Worm (Caenorhabditis elegans) whole organism, L2 larva: ENCODE measurements around the gene pqn-37.

ENCODE experiments used
- C34F6.9 ChIP-seq: fragments of 150-350 bp; optimal IDR thresholded peaks from 2 replicates; lab custom pipeline; 2014; ENCODE audit warnings: missing biosample characterization, missing genetic modification characterization
- R02D3.7 ChIP-seq: fragments of 150-350 bp; optimal IDR thresholded peaks from 2 replicates; lab custom pipeline; 2014; ENCODE audit warnings: missing biosample characterization, missing genetic modification characterization
- ZK546.5 ChIP-seq: sonication (generic microtip); optimal IDR thresholded peaks from 2 replicates; lab custom pipeline; 2017; ENCODE audit warnings: missing biosample characterization, missing genetic modification characterization
- aly-2 ChIP-seq: fragments of 150-350 bp; optimal IDR thresholded peaks from 2 replicates; lab custom pipeline; 2014; ENCODE audit warnings: missing biosample characterization, missing genetic modification characterization
- ama-1 ChIP-seq: fragments of 150-350 bp; optimal IDR thresholded peaks from 2 replicates; lab custom pipeline; 2018; ENCODE audit warnings: inconsistent platforms
- blmp-1 ChIP-seq: sonication (generic microtip); optimal IDR thresholded peaks from 2 replicates; lab custom pipeline; 2017; ENCODE audit warnings: missing genetic modification characterization, mild to moderate bottlenecking, missing compliant biosample characterization, antibody characterized with exemption, moderate library complexity; ENCODE audit not compliant: insufficient read depth
- ceh-16 ChIP-seq: fragments of 150-350 bp; optimal IDR thresholded peaks from 2 replicates; lab custom pipeline; 2014; ENCODE audit warnings: missing biosample characterization, missing genetic modification characterization
- ceh-82 ChIP-seq: fragments of 150-350 bp; optimal IDR thresholded peaks from 2 replicates; lab custom pipeline; 2014; ENCODE audit warnings: missing biosample characterization, missing genetic modification characterization
- crh-2 ChIP-seq: sonication (generic microtip); optimal IDR thresholded peaks from 2 replicates; lab custom pipeline; 2017; ENCODE audit warnings: missing biosample characterization, missing genetic modification characterization
- egl-27 ChIP-seq: sonication (generic microtip); optimal IDR thresholded peaks from 3 replicates; lab custom pipeline; 2017; ENCODE audit warnings: missing biosample characterization, missing genetic modification reagents, missing genetic modification characterization
- elt-1 ChIP-seq: fragments of 150-350 bp; optimal IDR thresholded peaks from 2 replicates; lab custom pipeline; 2014; ENCODE audit warnings: missing biosample characterization, missing genetic modification characterization
- elt-3 ChIP-seq: sonication (generic microtip); optimal IDR thresholded peaks from 2 replicates; lab custom pipeline; 2017; ENCODE audit warnings: missing biosample characterization, missing genetic modification characterization
- fos-1 ChIP-seq: fragments of 150-350 bp; optimal IDR thresholded peaks from 2 replicates; lab custom pipeline; 2014; ENCODE audit warnings: missing biosample characterization, missing genetic modification characterization
- gmeb-1 ChIP-seq: fragments of 150-350 bp; optimal IDR thresholded peaks from 2 replicates; lab custom pipeline; 2014; ENCODE audit warnings: missing biosample characterization, missing genetic modification characterization
- lin-11 ChIP-seq: fragments of 150-350 bp; sonication (generic microtip); optimal IDR thresholded peaks from 2 replicates; lab custom pipeline; 2014; ENCODE audit warnings: missing biosample characterization, missing genetic modification characterization, inconsistent platforms, mixed read lengths
- lin-13 ChIP-seq: fragments of 150-350 bp; optimal IDR thresholded peaks from 2 replicates; lab custom pipeline; 2014; ENCODE audit warnings: missing biosample characterization, missing genetic modification reagents, missing genetic modification characterization
- lin-39 ChIP-seq: fragments of 150-350 bp; optimal IDR thresholded peaks from 2 replicates; lab custom pipeline; 2014; ENCODE audit warnings: missing biosample characterization, missing genetic modification reagents, missing genetic modification characterization
- lsy-2 ChIP-seq, 2 experiments: fragments of 150-350 bp in 1 of 2; sonication (generic microtip) in 1 of 2; optimal IDR thresholded peaks; 2 replicates each; lab custom pipeline; 2014 to 2017; ENCODE audit warnings: missing biosample characterization in 2 of 2, missing genetic modification characterization in 2 of 2
- mab-5 ChIP-seq: fragments of 150-350 bp; optimal IDR thresholded peaks from 2 replicates; lab custom pipeline; 2014; ENCODE audit warnings: missing biosample characterization, missing genetic modification characterization
- mbf-1 ChIP-seq: sonication (generic microtip); optimal IDR thresholded peaks from 2 replicates; lab custom pipeline; 2017; ENCODE audit warnings: missing biosample characterization, missing genetic modification characterization
- mdl-1 ChIP-seq, 2 experiments: fragments of 150-350 bp in 1 of 2; sonication (generic microtip) in 1 of 2; optimal IDR thresholded peaks; 2 replicates each; lab custom pipeline; 2017; ENCODE audit warnings: missing biosample characterization in 2 of 2, missing genetic modification characterization in 2 of 2
- nhr-10 ChIP-seq: sonication (generic microtip); optimal IDR thresholded peaks from 2 replicates; lab custom pipeline; 2017; ENCODE audit warnings: missing biosample characterization, missing genetic modification characterization
- nhr-12 ChIP-seq: fragments of 150-350 bp; optimal IDR thresholded peaks from 2 replicates; lab custom pipeline; 2014; ENCODE audit warnings: missing biosample characterization, missing genetic modification characterization
- nhr-129 ChIP-seq: fragments of 150-350 bp; optimal IDR thresholded peaks from 2 replicates; lab custom pipeline; 2014; ENCODE audit warnings: missing biosample characterization, missing genetic modification characterization
- nhr-21 ChIP-seq: fragments of 150-350 bp; optimal IDR thresholded peaks from 2 replicates; lab custom pipeline; 2014; ENCODE audit warnings: missing biosample characterization, missing genetic modification characterization
- nhr-237 ChIP-seq: fragments of 150-350 bp; optimal IDR thresholded peaks from 2 replicates; lab custom pipeline; 2014; ENCODE audit warnings: missing biosample characterization, missing genetic modification characterization
- nhr-25 ChIP-seq: fragments of 150-350 bp; sonication (generic microtip); optimal IDR thresholded peaks from 3 replicates; lab custom pipeline; 2014; ENCODE audit warnings: missing biosample characterization, missing genetic modification characterization
- nhr-77 ChIP-seq: fragments of 150-350 bp; optimal IDR thresholded peaks from 2 replicates; lab custom pipeline; 2014; ENCODE audit warnings: missing biosample characterization, missing genetic modification characterization
- skn-1 ChIP-seq: sonication (generic microtip); optimal IDR thresholded peaks from 2 replicates; lab custom pipeline; 2017; ENCODE audit warnings: missing biosample characterization, missing genetic modification characterization
- sma-9 ChIP-seq, 2 experiments: fragments of 150-350 bp in 1 of 2; sonication (generic microtip) in 1 of 2; optimal IDR thresholded peaks; 2 replicates each; lab custom pipeline; 2014 to 2016; ENCODE audit warnings: missing genetic modification characterization in 2 of 2, mild to moderate bottlenecking in 1 of 2, missing biosample characterization in 1 of 2, missing compliant biosample characterization in 1 of 2, missing genetic modification reagents in 1 of 2, moderate library complexity in 1 of 2
- snpc-4 ChIP-seq: fragments of 150-350 bp; optimal IDR thresholded peaks from 2 replicates; lab custom pipeline; 2014; ENCODE audit warnings: missing biosample characterization, missing genetic modification characterization
- unc-39 ChIP-seq: fragments of 150-350 bp; optimal IDR thresholded peaks from 2 replicates; lab custom pipeline; 2014; ENCODE audit warnings: missing biosample characterization, missing genetic modification characterization
- unc-55 ChIP-seq: fragments of 150-350 bp; sonication (generic microtip); optimal IDR thresholded peaks from 3 replicates; lab custom pipeline; 2014; ENCODE audit warnings: missing biosample characterization, missing genetic modification reagents, missing genetic modification characterization
- zag-1 ChIP-seq: fragments of 150-350 bp; optimal IDR thresholded peaks from 2 replicates; lab custom pipeline; 2014; ENCODE audit warnings: missing biosample characterization, missing genetic modification characterization
- ztf-1 ChIP-seq: fragments of 200-800 bp; sonication (Bioruptor generic); conservative IDR thresholded peaks from 2 replicates; pipeline ENCODE4 v1.3.6; 2022; ENCODE audit warnings: missing genetic modification characterization, missing compliant biosample characterization
- ztf-11 ChIP-seq: sonication (generic microtip); optimal IDR thresholded peaks from 2 replicates; lab custom pipeline; 2017; ENCODE audit warnings: missing biosample characterization, missing genetic modification characterization
- ztf-4 ChIP-seq: fragments of 150-350 bp; optimal IDR thresholded peaks from 2 replicates; lab custom pipeline; 2014; ENCODE audit warnings: missing biosample characterization, missing genetic modification characterization

The pqn-37 gene

ce11 chrX:3250481-3251091 lies at the start of gene pqn-37:
Gene pqn-37 (minus strand): TSS chrX:3250531.
- TF ChIP-seq mbf-1 (tag; lab: Kevin White, UChicago) (no peak), nhr-21 (no peak), ztf-1 (GFP tag; lab: Robert Waterston, UW) (no peak), egl-27 (tag; lab: Kevin White, UChicago) (no peak), nhr-25 (tag; lab: Kevin White, UChicago) (peak; percentile 64)

DNA sequence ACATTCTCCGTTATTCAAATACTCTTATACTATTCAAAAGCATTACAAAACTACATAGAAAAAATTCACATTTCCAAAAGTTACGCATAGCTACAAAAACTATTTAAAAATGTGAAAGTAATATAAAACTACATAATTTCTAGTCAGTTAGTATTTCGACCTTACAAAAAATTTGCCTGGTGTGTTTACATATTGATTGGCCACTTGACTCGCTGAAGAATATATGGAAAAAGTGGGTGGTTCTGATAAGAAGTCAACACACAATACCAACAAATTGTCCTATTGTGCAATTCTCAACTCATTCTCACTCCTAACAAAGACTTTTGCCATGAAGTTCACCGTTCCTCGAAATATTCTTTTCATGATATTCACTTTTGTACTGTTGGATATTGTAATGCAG lies 48.3 kb upstream of the pqn-37 start, which contains the start of gene K09C4.1:
Gene K09C4.1 (plus strand): TSS at position 301 of the 400 bp plus-strand sequence.
- TF ChIP-seq fos-1 (tag; lab: Kevin White, UChicago) (no peak), nhr-77 (tag; lab: Kevin White, UChicago) (no peak), mdl-1 (tag; optimal IDR thresholded peaks at IDR 0.05; lab: Kevin White, UChicago) (no peak), zag-1 (tag; lab: Kevin White, UChicago) (no peak), ztf-1 (GFP tag; lab: Robert Waterston, UW) (no peak), nhr-129 (tag; lab: Kevin White, UChicago) (no peak), unc-55 (GFP tag; lab: Kevin White, UChicago) (no peak), C34F6.9 (no peak), ztf-4 (tag; lab: Kevin White, UChicago) (no peak), lin-39 (no peak), nhr-21 (no peak)

DNA sequence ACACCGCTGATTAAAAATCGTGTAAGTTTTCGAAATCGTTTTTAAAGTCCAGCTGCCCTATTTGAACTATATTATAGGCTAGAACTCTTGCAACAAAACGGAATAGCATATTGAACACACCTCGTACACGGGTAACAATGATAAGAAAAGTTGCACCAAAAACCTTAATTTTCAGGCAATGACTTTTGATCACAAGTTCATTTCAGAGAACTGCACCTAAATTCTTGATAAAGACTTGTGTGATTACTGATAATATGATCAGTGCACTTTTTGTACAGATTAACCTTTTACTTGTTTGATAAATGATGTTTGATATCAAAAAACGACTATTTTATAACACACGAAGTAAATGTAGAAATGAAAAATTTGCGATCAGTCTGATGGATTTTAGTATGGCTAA lies 47.5 kb upstream of the pqn-37 start:
- peak; percentile 88 for TF ChIP-seq fos-1 (tag; lab: Kevin White, UChicago)
- no peak for TF ChIP-seq snpc-4 (tag; lab: Kevin White, UChicago)
- TF ChIP-seq unc-55 (GFP tag; lab: Kevin White, UChicago), result no peak
- no peak for TF ChIP-seq aly-2 (tag; lab: Kevin White, UChicago)
- no peak for TF ChIP-seq nhr-25 (tag; lab: Kevin White, UChicago)
- TF ChIP-seq gmeb-1 (tag; lab: Kevin White, UChicago), result peak; percentile 26
- peak; percentile 90 for TF ChIP-seq sma-9 (GFP tag; optimal IDR thresholded peaks at IDR 0.05; lab: Kevin White, UChicago)
- no peak for TF ChIP-seq sma-9 (tag; optimal IDR thresholded peaks at IDR 0.05; lab: Kevin White, UChicago)
- TF ChIP-seq mab-5 (tag; lab: Kevin White, UChicago), result no peak
- TF ChIP-seq ceh-16, result no peak
- TF ChIP-seq lin-11 (tag; lab: Kevin White, UChicago), result no peak

DNA sequence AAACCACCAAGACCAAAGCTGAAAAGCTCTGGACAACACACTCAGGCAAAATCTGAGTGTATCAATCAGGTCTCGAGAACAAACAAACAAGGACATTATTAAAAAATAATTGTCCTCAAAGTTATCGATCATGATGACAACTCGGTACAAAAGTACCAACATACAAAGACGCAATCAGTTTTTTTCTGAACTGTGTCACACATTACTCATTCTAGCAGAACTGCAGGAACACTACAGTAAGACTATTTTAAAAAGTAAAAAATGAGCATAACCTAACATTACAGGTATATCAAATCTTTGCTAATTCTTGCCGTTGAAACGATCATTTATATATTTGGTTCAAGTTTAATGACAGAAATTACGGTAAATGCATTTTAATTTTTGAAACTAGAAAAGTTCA lies 45.9 kb upstream of the pqn-37 start, which contains the start of gene K09C4.2:
Gene K09C4.2 (plus strand): TSS at position 301 of the 400 bp plus-strand sequence.
- no peak for TF ChIP-seq nhr-10
- no peak for TF ChIP-seq nhr-21
- TF ChIP-seq snpc-4 (tag; lab: Kevin White, UChicago), result no peak
- TF ChIP-seq lsy-2 (tag; optimal IDR thresholded peaks at IDR 0.05; lab: Kevin White, UChicago), result no peak
- TF ChIP-seq ZK546.5, result no peak
- TF ChIP-seq sma-9 (GFP tag; optimal IDR thresholded peaks at IDR 0.05; lab: Kevin White, UChicago), result no peak
- no peak for TF ChIP-seq sma-9 (tag; optimal IDR thresholded peaks at IDR 0.05; lab: Kevin White, UChicago)
- TF ChIP-seq elt-3 (tag; lab: Kevin White, UChicago), result no peak
- TF ChIP-seq nhr-12, result no peak
- TF ChIP-seq ama-1 (lab: Kevin White, UChicago), result no peak
- TF ChIP-seq R02D3.7, result no peak
- TF ChIP-seq skn-1 (tag; lab: Kevin White, UChicago), result no peak
- TF ChIP-seq ceh-82 (tag; lab: Kevin White, UChicago), result no peak
- TF ChIP-seq ztf-11 (tag; lab: Kevin White, UChicago), result no peak
- TF ChIP-seq lin-13 (GFP tag; lab: Kevin White, UChicago), result no peak
- no peak for TF ChIP-seq nhr-237 (tag; lab: Kevin White, UChicago)
- TF ChIP-seq elt-1 (tag; lab: Kevin White, UChicago), result no peak
- TF ChIP-seq, all 48 proteins: peak for 0

DNA sequence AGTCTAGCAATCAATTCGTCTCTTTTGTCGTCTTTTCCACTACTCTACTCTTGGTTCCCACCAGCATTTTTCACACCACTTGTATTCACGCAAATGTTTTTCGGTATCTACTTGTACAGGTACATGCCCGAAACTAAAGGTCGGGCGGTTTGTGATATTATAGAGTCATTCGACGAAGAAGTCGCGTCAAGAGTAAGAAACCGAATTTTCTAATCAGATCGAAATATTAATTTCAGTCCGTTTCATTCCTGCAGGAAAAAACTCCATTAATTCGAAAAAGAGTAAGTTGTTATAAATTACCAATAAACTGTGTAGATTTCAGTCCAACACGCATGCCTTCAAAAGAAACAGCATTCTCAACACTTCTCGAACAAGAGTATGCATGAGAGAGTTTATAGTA lies 41.6 kb upstream of the pqn-37 start:
- TF ChIP-seq lin-13 (GFP tag; lab: Kevin White, UChicago) (no peak), snpc-4 (tag; lab: Kevin White, UChicago) (no peak), sma-9 (GFP tag; optimal IDR thresholded peaks at IDR 0.05; lab: Kevin White, UChicago) (no peak), sma-9 (tag; optimal IDR thresholded peaks at IDR 0.05; lab: Kevin White, UChicago) (no peak), fos-1 (tag; lab: Kevin White, UChicago) (no peak), mbf-1 (tag; lab: Kevin White, UChicago) (no peak), ceh-16 (no peak), nhr-12 (no peak), mdl-1 (tag; optimal IDR thresholded peaks at IDR 0.05; lab: Kevin White, UChicago) (no peak), blmp-1 (tag; lab: Kevin White, UChicago) (no peak), skn-1 (tag; lab: Kevin White, UChicago) (no peak), crh-2 (tag; lab: Kevin White, UChicago) (no peak), unc-39 (no peak)
